Fruit fly (Drosophila melanogaster) whole organism, prepupa: Measurements from ENCODE around the gene CG32554.

Experiments used
- CG10631 ChIP-seq: fragments of 200-800 bp; sonication (Bioruptor generic); optimal IDR thresholded peaks from 2 replicates; lab custom pipeline; 2016; ENCODE audit warnings: missing biosample characterization, missing genetic modification characterization
- CG11762 ChIP-seq: fragments of 200-800 bp; sonication (Bioruptor generic); optimal IDR thresholded peaks from 3 replicates; lab custom pipeline; 2016; ENCODE audit warnings: missing biosample characterization, missing genetic modification characterization; ENCODE audit not compliant: insufficient read depth
- CG6854 ChIP-seq: fragments of 200-800 bp; sonication (Bioruptor generic); optimal IDR thresholded peaks from 2 replicates; lab custom pipeline; 2017; ENCODE audit warnings: missing biosample characterization, mild to moderate bottlenecking, missing genetic modification characterization
- Eip78C ChIP-seq: fragments of 200-800 bp; sonication (Bioruptor generic); peaks from one replicate; lab custom pipeline; 2016; ENCODE audit warnings: missing biosample characterization, missing genetic modification characterization
- Eip93F ChIP-seq: fragments of 200-800 bp; sonication (Bioruptor generic); optimal IDR thresholded peaks from 2 replicates; lab custom pipeline; 2016; ENCODE audit warnings: missing biosample characterization, mild to moderate bottlenecking, missing genetic modification characterization
- Lpt ChIP-seq: fragments of 200-800 bp; sonication (Bioruptor generic); optimal IDR thresholded peaks from 3 replicates; lab custom pipeline; 2016; ENCODE audit warnings: missing biosample characterization, missing genetic modification characterization

dm6 chrX:17872310-17872709 is 19.8 kb upstream of the CG32554 start:
- TF ChIP-seq CG6854 (GFP tag; lab: Kevin White, UChicago) (no peak), Eip93F (GFP tag; lab: Kevin White, UChicago) (no peak), Eip78C (GFP tag; lab: Kevin White, UChicago) (peak; percentile 37), CG11762 (no peak), CG10631 (GFP tag; lab: Kevin White, UChicago) (no peak), Lpt (GFP tag; lab: Kevin White, UChicago) (no peak)
